Worm (Caenorhabditis elegans): ENCODE data around the gene K01A6.6.

DNA sequence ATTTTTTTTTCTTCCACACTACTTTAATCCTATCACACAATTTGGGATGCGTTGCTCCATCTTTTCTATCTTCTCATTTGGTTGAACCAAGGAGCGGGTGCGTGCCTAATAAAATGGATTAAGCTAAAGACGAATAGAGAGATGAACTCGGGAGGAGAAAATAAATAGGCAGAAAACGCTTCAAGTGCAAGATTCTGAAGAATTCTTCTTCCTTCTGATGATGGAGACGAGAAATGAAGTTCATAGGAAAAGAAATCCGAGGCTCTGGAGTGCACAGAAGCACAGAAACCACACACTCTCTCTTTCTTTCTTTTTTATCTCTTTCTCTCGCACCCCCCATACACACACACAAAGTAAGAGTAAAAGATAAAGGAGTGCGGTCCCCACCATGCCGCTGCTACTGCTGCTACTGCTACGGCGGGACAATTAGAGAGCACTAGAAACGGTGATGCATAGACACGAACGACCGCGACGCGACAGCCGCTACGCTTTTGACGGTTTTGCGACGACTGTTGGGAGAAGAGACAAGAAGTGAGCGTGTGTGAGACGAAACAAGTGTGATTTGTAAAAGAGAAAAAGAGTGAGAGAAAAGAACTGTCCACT, 43.0 kb upstream of the K01A6.6 start:
- peak; percentile 45 for TF ChIP-seq egl-27 (tag; optimal IDR thresholded peaks at IDR 0.05)
- peak; percentile 90 for TF ChIP-seq nhr-129 (tag; optimal IDR thresholded peaks at IDR 0.05)
- peak; percentile 25 for TF ChIP-seq snpc-4 (tag; optimal IDR thresholded peaks at IDR 0.05)
- TF ChIP-seq nhr-77 (tag; optimal IDR thresholded peaks at IDR 0.05), result no peak
- TF ChIP-seq zag-1 (tag; optimal IDR thresholded peaks at IDR 0.05), result no peak
- TF ChIP-seq nhr-25 (tag; optimal IDR thresholded peaks at IDR 0.05), result peak; percentile 77

Data from whole organism, L2 larva.